Worm (Caenorhabditis elegans): ENCODE results near the gene rsp-5.

DNA sequence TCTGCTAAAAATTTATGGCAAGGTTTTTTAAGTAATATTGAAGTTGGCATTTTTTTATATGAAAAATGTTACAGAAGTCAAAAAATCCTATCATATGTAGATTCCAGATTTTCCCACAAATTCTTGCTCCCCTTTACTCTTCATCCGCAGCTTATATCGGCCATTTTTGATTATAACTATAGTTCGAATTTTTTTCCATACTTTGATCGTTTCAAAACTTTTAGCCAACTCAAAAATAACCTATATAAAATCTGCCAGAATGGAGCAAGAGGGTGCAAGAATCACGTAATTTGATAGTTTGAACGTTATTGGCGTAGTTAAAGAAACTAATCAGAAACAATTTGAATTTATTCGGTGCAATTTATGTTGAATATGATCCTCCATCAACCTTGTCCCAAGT, 34.0 kb downstream of the rsp-5 start:
- TF ChIP-seq mdl-1 (tag; optimal IDR thresholded peaks at IDR 0.05) (no peak), ztf-11 (tag; optimal IDR thresholded peaks at IDR 0.05) (no peak), fos-1 (tag; optimal IDR thresholded peaks at IDR 0.05) (no peak), hlh-4 (tag; optimal IDR thresholded peaks at IDR 0.05) (no peak), mab-9 (GFP tag; IDR thresholded peaks at IDR 0.05) (no peak), mep-1 (tag; optimal IDR thresholded peaks at IDR 0.05) (no peak), unc-62 (GFP tag; optimal IDR thresholded peaks at IDR 0.05) (no peak), nhr-47 (tag; optimal IDR thresholded peaks at IDR 0.05) (no peak), ama-1 (optimal IDR thresholded peaks at IDR 0.05) (no peak), skn-1 (tag; optimal IDR thresholded peaks at IDR 0.05) (no peak), unc-130 (tag; optimal IDR thresholded peaks at IDR 0.05) (no peak), ceh-88 (GFP tag; IDR thresholded peaks at IDR 0.05) (no peak), dpl-1 (GFP tag; optimal IDR thresholded peaks at IDR 0.05) (no peak), unc-86 (tag; optimal IDR thresholded peaks at IDR 0.05) (no peak)
